Worm (Caenorhabditis elegans) whole organism, young adult: ENCODE measurements around the gene C49C3.4.
A peak's percentile ranks its signal among the peaks of the same experiment; 100 is the strongest.

Experiments used
- B0035.1 ChIP-seq: sonication (generic microtip); optimal IDR thresholded peaks from 2 replicates; lab custom pipeline; 2016; ENCODE audit warnings: missing genetic modification characterization, mild to moderate bottlenecking, missing compliant biosample characterization, missing genotype, missing genetic modification reagents
- B0261.1 ChIP-seq: sonication (generic microtip); optimal IDR thresholded peaks from 2 replicates; lab custom pipeline; 2016; ENCODE audit warnings: mild to moderate bottlenecking, missing genetic modification characterization, moderate library complexity, missing compliant biosample characterization
- F23B12.7 ChIP-seq: sonication (generic microtip); optimal IDR thresholded peaks from 2 replicates; lab custom pipeline; 2017; ENCODE audit warnings: missing genetic modification characterization, mild to moderate bottlenecking, missing compliant biosample characterization, antibody characterized with exemption, moderate library complexity; ENCODE audit not compliant: insufficient read depth
- F37B4.10 ChIP-seq: fragments of 200-800 bp; sonication (Bioruptor generic); IDR thresholded peaks from 2 replicates; pipeline ENCODE4 v1.3.6; 2022; ENCODE audit warnings: missing genetic modification characterization, missing compliant biosample characterization
- F57A8.1 ChIP-seq: fragments of 200-800 bp; sonication (Bioruptor generic); optimal IDR thresholded peaks from 2 replicates; lab custom pipeline; 2018; ENCODE audit warnings: mild to moderate bottlenecking, missing genetic modification characterization, moderate library complexity, missing compliant biosample characterization
- F57C9.4 ChIP-seq: sonication (generic microtip); optimal IDR thresholded peaks from 2 replicates; lab custom pipeline; 2017; ENCODE audit warnings: mild to moderate bottlenecking, missing genetic modification characterization, missing compliant biosample characterization
- K11D2.4 ChIP-seq: fragments of 200-800 bp; sonication (Bioruptor generic); IDR thresholded peaks from 2 replicates; pipeline ENCODE4 v1.3.6; 2022; ENCODE audit warnings: missing genetic modification reagents, missing genetic modification characterization, missing compliant biosample characterization
- T07F8.4 ChIP-seq: sonication (generic microtip); optimal IDR thresholded peaks from 2 replicates; lab custom pipeline; 2016; ENCODE audit warnings: mild to moderate bottlenecking, missing genetic modification characterization, moderate library complexity, missing compliant biosample characterization
- T26A5.8 ChIP-seq: sonication (generic microtip); optimal IDR thresholded peaks from 2 replicates; lab custom pipeline; 2016; ENCODE audit warnings: missing genetic modification characterization, missing compliant biosample characterization
- Y53G8AR.9 ChIP-seq: fragments of 200-800 bp; sonication (Bioruptor generic); conservative IDR thresholded peaks from 2 replicates; pipeline ENCODE4 v1.3.6; 2022; ENCODE audit warnings: missing genetic modification reagents, missing genetic modification characterization, missing compliant biosample characterization
- Y56A3A.18 ChIP-seq: fragments of 200-800 bp; sonication (Bioruptor generic); IDR thresholded peaks from 2 replicates; pipeline ENCODE4 v1.3.6; 2022; ENCODE audit warnings: missing genetic modification reagents, missing genetic modification characterization, missing compliant biosample characterization
- Y67H2A.10 ChIP-seq: fragments of 200-800 bp; sonication (Bioruptor generic); conservative IDR thresholded peaks from 2 replicates; pipeline ENCODE4 v1.3.6; 2022; ENCODE audit warnings: missing genetic modification reagents, missing genetic modification characterization, missing compliant biosample characterization
- akir-1 ChIP-seq: fragments of 200-800 bp; sonication (Bioruptor generic); optimal IDR thresholded peaks from 2 replicates; lab custom pipeline; 2018; ENCODE audit warnings: mild to moderate bottlenecking, missing genetic modification characterization, moderate library complexity, missing compliant biosample characterization
- aptf-2 ChIP-seq: fragments of 200-800 bp; sonication (Bioruptor generic); conservative IDR thresholded peaks from 2 replicates; pipeline ENCODE4 v1.3.6; 2022; ENCODE audit warnings: missing genetic modification reagents, missing genetic modification characterization, missing compliant biosample characterization
- atf-7 ChIP-seq: sonication (generic microtip); optimal IDR thresholded peaks from 2 replicates; lab custom pipeline; 2017; ENCODE audit warnings: mild to moderate bottlenecking, missing genetic modification characterization, missing compliant biosample characterization
- attf-5 ChIP-seq: fragments of 200-800 bp; sonication (Bioruptor generic); optimal IDR thresholded peaks from 2 replicates; lab custom pipeline; 2018; ENCODE audit warnings: mild to moderate bottlenecking, missing genetic modification characterization, missing compliant biosample characterization
- ceh-27 ChIP-seq: fragments of 200-800 bp; sonication (Bioruptor generic); optimal IDR thresholded peaks from 2 replicates; lab custom pipeline; 2018; ENCODE audit warnings: mild to moderate bottlenecking, missing genetic modification characterization, moderate library complexity, missing compliant biosample characterization
- ceh-40 ChIP-seq: fragments of 200-800 bp; sonication (Bioruptor generic); IDR thresholded peaks from 2 replicates; pipeline ENCODE4 v1.3.6; 2022; ENCODE audit warnings: missing genetic modification characterization, missing compliant biosample characterization
- ceh-58 ChIP-seq: fragments of 200-800 bp; sonication (Bioruptor generic); IDR thresholded peaks from 2 replicates; pipeline ENCODE4 v1.3.6; 2022; ENCODE audit warnings: missing genetic modification characterization, missing compliant biosample characterization
- die-1 ChIP-seq: sonication (generic microtip); optimal IDR thresholded peaks from 2 replicates; lab custom pipeline; 2016; ENCODE audit warnings: missing genotype, mild to moderate bottlenecking, missing genetic modification characterization, missing compliant biosample characterization
- dox-1 ChIP-seq: fragments of 200-800 bp; sonication (Bioruptor generic); IDR thresholded peaks from 2 replicates; pipeline ENCODE4 v1.3.6; 2022; ENCODE audit warnings: missing genetic modification reagents, missing genetic modification characterization, missing compliant biosample characterization
- dpl-1 ChIP-seq: fragments of 150-350 bp; optimal IDR thresholded peaks from 2 replicates; lab custom pipeline; 2014; ENCODE audit warnings: missing biosample characterization, missing genetic modification reagents, missing genetic modification characterization
- ets-4 ChIP-seq: fragments of 200-800 bp; sonication (Bioruptor generic); optimal IDR thresholded peaks from 2 replicates; lab custom pipeline; 2018; ENCODE audit warnings: mild to moderate bottlenecking, missing genetic modification characterization, missing compliant biosample characterization
- him-1 ChIP-seq: sonication (generic microtip); optimal IDR thresholded peaks from 2 replicates; lab custom pipeline; 2016; ENCODE audit warnings: missing genotype, missing genetic modification reagents, missing genetic modification characterization, missing compliant biosample characterization
- let-526 ChIP-seq: fragments of 200-800 bp; sonication (Bioruptor generic); IDR thresholded peaks from 2 replicates; pipeline ENCODE4 v1.3.6; 2022; ENCODE audit warnings: missing genetic modification reagents, missing genetic modification characterization, missing compliant biosample characterization
- lin-26 ChIP-seq: fragments of 200-800 bp; sonication (Bioruptor generic); IDR thresholded peaks from 2 replicates; pipeline ENCODE4 v1.3.6; 2022; ENCODE audit warnings: missing genetic modification reagents, missing genetic modification characterization, missing compliant biosample characterization
- lin-40 ChIP-seq: sonication (generic microtip); optimal IDR thresholded peaks from 2 replicates; lab custom pipeline; 2016; ENCODE audit warnings: missing genetic modification characterization, mild to moderate bottlenecking, missing compliant biosample characterization, missing genotype, missing genetic modification reagents
- lin-54 ChIP-seq: fragments of 200-800 bp; sonication (Bioruptor generic); optimal IDR thresholded peaks from 2 replicates; lab custom pipeline; 2018; ENCODE audit warnings: mild to moderate bottlenecking, missing genetic modification characterization, missing compliant biosample characterization
- lsy-27 ChIP-seq: sonication (generic microtip); optimal IDR thresholded peaks from 2 replicates; lab custom pipeline; 2017; ENCODE audit warnings: missing genetic modification characterization, mild to moderate bottlenecking, missing compliant biosample characterization, antibody characterized with exemption, missing genotype, borderline replicate concordance; ENCODE audit not compliant: insufficient read depth
- madf-8 ChIP-seq: fragments of 200-800 bp; sonication (Bioruptor generic); conservative IDR thresholded peaks from 2 replicates; pipeline ENCODE4 v1.3.6; 2022; ENCODE audit warnings: missing genetic modification reagents, missing genetic modification characterization, missing compliant biosample characterization
- mcd-1 ChIP-seq: fragments of 200-800 bp; sonication (Bioruptor generic); IDR thresholded peaks from 2 replicates; pipeline ENCODE4 v1.3.6; 2022; ENCODE audit warnings: missing genetic modification reagents, missing genetic modification characterization, missing compliant biosample characterization
- mes-4 ChIP-seq: sonication (generic microtip); optimal IDR thresholded peaks from 2 replicates; lab custom pipeline; 2016; ENCODE audit warnings: missing genotype, missing genetic modification characterization, missing compliant biosample characterization
- nhr-179 ChIP-seq: sonication (generic microtip); optimal IDR thresholded peaks from 2 replicates; lab custom pipeline; 2016; ENCODE audit warnings: mild to moderate bottlenecking, missing genetic modification characterization, missing compliant biosample characterization
- nhr-27 ChIP-seq: fragments of 200-800 bp; sonication (Bioruptor generic); optimal IDR thresholded peaks from 2 replicates; lab custom pipeline; 2018; ENCODE audit warnings: mild to moderate bottlenecking, missing genetic modification characterization, moderate library complexity, missing compliant biosample characterization
- pbrm-1 ChIP-seq: fragments of 200-800 bp; sonication (Bioruptor generic); IDR thresholded peaks from 2 replicates; pipeline ENCODE4 v1.3.6; 2022; ENCODE audit warnings: missing genetic modification reagents, missing genetic modification characterization, missing compliant biosample characterization
- rpc-1 ChIP-seq, 2 experiments: fragments of 150-350 bp in 1 of 2; sonication (generic microtip) in 1 of 2; optimal IDR thresholded peaks; 2 replicates each; lab custom pipeline; 2014 to 2018; ENCODE audit warnings: missing biosample characterization in 1 of 2, missing genetic modification characterization in 1 of 2, missing genetic modification reagents in 1 of 2, missing genotype in 1 of 2
- snpc-1.1 ChIP-seq: sonication (generic microtip); optimal IDR thresholded peaks from 2 replicates; lab custom pipeline; 2017; ENCODE audit warnings: missing genetic modification characterization, mild to moderate bottlenecking, missing compliant biosample characterization, antibody characterized with exemption, moderate library complexity, missing genotype, missing genetic modification reagents; ENCODE audit not compliant: insufficient read depth
- somi-1 ChIP-seq: fragments of 200-800 bp; sonication (Bioruptor generic); optimal IDR thresholded peaks from 2 replicates; lab custom pipeline; 2018; ENCODE audit warnings: mild to moderate bottlenecking, missing genetic modification characterization, missing compliant biosample characterization
- tbp1 ChIP-seq: fragments of 200-800 bp; sonication (Bioruptor generic); optimal IDR thresholded peaks from 2 replicates; lab custom pipeline; 2018; ENCODE audit warnings: mild to moderate bottlenecking, missing genetic modification characterization, missing compliant biosample characterization
- tbx-9 ChIP-seq: sonication (generic microtip); optimal IDR thresholded peaks from 2 replicates; lab custom pipeline; 2016; ENCODE audit warnings: borderline replicate concordance, missing genetic modification characterization, inconsistent platforms, missing compliant biosample characterization
- tlf-1 ChIP-seq: fragments of 200-800 bp; sonication (Bioruptor generic); optimal IDR thresholded peaks from 2 replicates; lab custom pipeline; 2018; ENCODE audit warnings: mild to moderate bottlenecking, missing genetic modification characterization, missing compliant biosample characterization
- unc-130 ChIP-seq: sonication (generic microtip); optimal IDR thresholded peaks from 2 replicates; lab custom pipeline; 2016; ENCODE audit warnings: missing genetic modification reagents, missing genetic modification characterization, missing compliant biosample characterization
- xnd-1 ChIP-seq: sonication (generic microtip); optimal IDR thresholded peaks from 2 replicates; lab custom pipeline; 2016; ENCODE audit warnings: missing genotype, missing genetic modification reagents, missing genetic modification characterization, missing compliant biosample characterization
- ztf-22 ChIP-seq: fragments of 200-800 bp; sonication (Bioruptor generic); optimal IDR thresholded peaks from 2 replicates; lab custom pipeline; 2018; ENCODE audit warnings: mild to moderate bottlenecking, missing genetic modification characterization, moderate library complexity, missing compliant biosample characterization
- ztf-25 ChIP-seq: fragments of 200-800 bp; sonication (Bioruptor generic); IDR thresholded peaks from 2 replicates; pipeline ENCODE4 v1.3.6; 2022; ENCODE audit warnings: missing genetic modification reagents, missing genetic modification characterization, missing compliant biosample characterization
- ztf-26 ChIP-seq: sonication (generic microtip); optimal IDR thresholded peaks from 2 replicates; lab custom pipeline; 2017; ENCODE audit warnings: missing genetic modification characterization, missing compliant biosample characterization
- ztf-28 ChIP-seq: fragments of 200-800 bp; sonication (Bioruptor generic); IDR thresholded peaks from 2 replicates; pipeline ENCODE4 v1.3.6; 2022; ENCODE audit warnings: missing genetic modification reagents, missing genetic modification characterization, missing compliant biosample characterization

C49C3.4 gene

DNA sequence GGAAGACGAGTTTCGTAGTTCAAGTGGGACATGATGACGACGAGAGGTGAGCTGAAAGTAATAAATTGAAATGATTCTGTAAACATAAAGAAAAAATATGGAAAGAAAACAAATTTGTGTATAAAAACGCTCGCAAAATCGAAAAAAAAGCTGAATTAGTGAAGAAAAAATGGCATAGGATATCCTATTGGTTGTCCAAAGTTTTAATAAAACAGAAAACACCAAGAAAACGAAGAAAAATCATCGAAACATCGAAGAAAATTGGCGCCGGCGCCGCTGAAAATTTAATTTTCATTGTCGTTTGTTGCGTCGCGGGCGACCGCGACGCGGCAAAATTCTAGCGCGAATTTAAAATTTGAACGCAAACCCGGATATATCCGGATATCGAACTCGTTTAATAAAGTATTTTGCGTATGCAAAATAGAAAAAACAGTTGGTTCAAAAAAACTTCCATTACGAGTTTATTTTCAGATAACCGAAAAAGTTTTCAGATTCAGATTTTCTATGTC, 46.9 kb upstream of the C49C3.4 start, which contains the start of gene gln-5 (continued):
- TF ChIP-seq him-1 (tag; lab: Kevin White, UChicago) (no peak), F37B4.10 (no peak), ztf-22 (GFP tag; lab: Kevin White, UChicago) (no peak), ets-4 (GFP tag; lab: Kevin White, UChicago) (no peak), lin-40 (tag; lab: Kevin White, UChicago) (no peak), somi-1 (GFP tag; lab: Kevin White, UChicago) (no peak), die-1 (tag; lab: Kevin White, UChicago) (no peak), Y53G8AR.9 (GFP tag; lab: Robert Waterston, UW) (no peak), lsy-27 (tag; lab: Kevin White, UChicago) (no peak), attf-5 (GFP tag; lab: Kevin White, UChicago) (no peak), lin-26 (GFP tag; lab: Robert Waterston, UW) (no peak), tlf-1 (GFP tag; lab: Kevin White, UChicago) (peak; percentile 90), F57C9.4 (tag; lab: Kevin White, UChicago) (no peak), T26A5.8 (tag; lab: Kevin White, UChicago) (no peak), ceh-27 (no peak), nhr-179 (tag; lab: Kevin White, UChicago) (no peak), let-526 (GFP tag; lab: Robert Waterston, UW) (no peak), ceh-58 (no peak), K11D2.4 (GFP tag; lab: Robert Waterston, UW) (no peak), tbp1 (GFP tag; lab: Kevin White, UChicago) (peak; percentile 42), akir-1 (GFP tag; lab: Kevin White, UChicago) (no peak), dox-1 (GFP tag; lab: Robert Waterston, UW) (peak; percentile 81), ztf-25 (GFP tag; lab: Robert Waterston, UW) (no peak), F23B12.7 (tag; lab: Kevin White, UChicago) (no peak), pbrm-1 (no peak), nhr-27 (tag; lab: Kevin White, UChicago) (no peak), xnd-1 (peak; percentile 93), rpc-1 (optimal IDR thresholded peaks at IDR 0.05; lab: Kevin White, UChicago) (no peak), rpc-1 (tag; optimal IDR thresholded peaks at IDR 0.05; lab: Kevin White, UChicago) (no peak), unc-130 (GFP tag; lab: Kevin White, UChicago) (no peak), Y67H2A.10 (GFP tag; lab: Robert Waterston, UW) (no peak), T07F8.4 (tag; lab: Kevin White, UChicago) (no peak), mes-4 (tag; lab: Kevin White, UChicago) (no peak)

DNA sequence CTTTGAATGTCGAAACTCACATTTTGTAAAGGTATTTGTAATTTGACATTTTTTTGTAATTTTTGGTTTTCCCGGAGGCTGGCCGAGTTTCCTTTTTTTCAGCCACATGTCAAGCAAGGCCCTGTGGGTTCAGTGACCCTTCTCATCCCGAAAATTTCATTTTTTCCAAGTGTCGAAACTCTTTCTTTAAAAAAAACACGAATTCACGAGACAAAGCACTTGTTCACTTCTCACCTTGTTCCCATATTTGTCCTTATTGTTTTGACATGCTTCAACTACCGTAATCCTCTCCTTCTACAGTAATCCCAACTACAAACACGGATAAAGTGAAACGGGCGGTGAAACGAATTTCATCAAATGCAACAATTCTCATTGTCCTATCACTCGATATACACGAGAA, 45.3 kb upstream of the C49C3.4 start, which contains the start of gene lhfp-4:
Gene lhfp-4 (plus strand): TSS at position 301 of the 400 bp plus-strand sequence.
- TF ChIP-seq ceh-40 (GFP tag; lab: Robert Waterston, UW) (no peak), snpc-1.1 (no peak), Y53G8AR.9 (GFP tag; lab: Robert Waterston, UW) (no peak), ztf-28 (GFP tag; lab: Robert Waterston, UW) (no peak), atf-7 (no peak), him-1 (tag; lab: Kevin White, UChicago) (no peak), dpl-1 (GFP tag; lab: Kevin White, UChicago) (no peak), F57A8.1 (no peak), B0035.1 (no peak), B0261.1 (tag; lab: Kevin White, UChicago) (no peak), mcd-1 (GFP tag; lab: Robert Waterston, UW) (no peak), madf-8 (GFP tag; lab: Robert Waterston, UW) (no peak), aptf-2 (GFP tag; lab: Robert Waterston, UW) (no peak), Y56A3A.18 (no peak), tbx-9 (tag; lab: Kevin White, UChicago) (no peak), lin-54 (GFP tag; lab: Kevin White, UChicago) (no peak), ztf-26 (tag; lab: Kevin White, UChicago) (no peak), F23B12.7 (tag; lab: Kevin White, UChicago) (no peak), die-1 (tag; lab: Kevin White, UChicago) (no peak), somi-1 (GFP tag; lab: Kevin White, UChicago) (no peak)
